Worm (Caenorhabditis elegans) whole organism, mixed stage, embryonic: ENCODE results near the gene T06E4.7.

Experiments used
- lin-13 ChIP-seq: fragments of 150-350 bp; optimal IDR thresholded peaks from 2 replicates; lab custom pipeline; 2014; ENCODE audit warnings: missing biosample characterization, missing genetic modification characterization
- mep-1 ChIP-seq: fragments of 150-350 bp; optimal IDR thresholded peaks from 2 replicates; lab custom pipeline; 2017; ENCODE audit warnings: missing biosample characterization, missing genetic modification reagents, missing genetic modification characterization, inconsistent platforms
- nhr-12 ChIP-seq: fragments of 150-350 bp; optimal IDR thresholded peaks from 2 replicates; lab custom pipeline; 2014; ENCODE audit warnings: missing biosample characterization, missing genetic modification characterization
- ztf-11 ChIP-seq: fragments of 150-350 bp; optimal IDR thresholded peaks from 2 replicates; lab custom pipeline; 2014; ENCODE audit warnings: missing biosample characterization, missing genetic modification characterization

DNA sequence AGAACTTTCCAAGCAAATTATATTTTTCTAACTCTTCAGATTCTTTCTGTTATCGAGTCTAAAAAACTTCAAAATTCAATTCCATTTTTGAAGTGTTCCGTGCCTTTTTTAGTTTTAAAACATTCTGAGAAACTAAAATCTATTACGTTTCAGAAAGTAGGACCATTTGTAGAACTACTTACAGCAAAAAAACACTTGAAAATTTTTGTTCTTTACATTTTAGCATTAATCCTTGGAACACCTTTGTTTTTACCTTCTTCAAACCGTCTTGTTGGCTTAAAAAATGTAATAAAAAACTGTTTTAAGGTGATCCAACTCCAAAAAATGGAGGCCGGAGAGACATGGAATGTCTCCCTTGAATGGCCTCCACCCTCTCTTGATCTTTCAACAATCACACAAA, 17.9 kb upstream of the T06E4.7 start, which contains the start of gene dop-2:
- TF ChIP-seq lin-13 (tag; lab: Kevin White, UChicago) = no peak
- no peak for TF ChIP-seq nhr-12 (tag; lab: Kevin White, UChicago)
- no peak for TF ChIP-seq ztf-11
- TF ChIP-seq mep-1 (tag; lab: Kevin White, UChicago) = no peak
